Fruit fly (Drosophila melanogaster) whole organism, prepupa: Measurements from ENCODE around the gene Hmt4-20.

Source experiments
- CG8119 ChIP-seq: fragments of 200-800 bp; sonication (Bioruptor generic); IDR thresholded peaks from 3 replicates; pipeline ENCODE4 v1.3.6; 2022; ENCODE audit warnings: missing biosample characterization, missing genetic modification characterization
- Eip93F ChIP-seq: fragments of 200-800 bp; sonication (Bioruptor generic); optimal IDR thresholded peaks from 2 replicates; lab custom pipeline; 2016; ENCODE audit warnings: missing biosample characterization, mild to moderate bottlenecking, missing genetic modification characterization
- Met ChIP-seq: fragments of 200-800 bp; sonication (Bioruptor generic); optimal IDR thresholded peaks from 3 replicates; lab custom pipeline; 2016; ENCODE audit warnings: missing biosample characterization, missing genetic modification characterization
- net ChIP-seq: fragments of 200-800 bp; sonication (Bioruptor generic); optimal IDR thresholded peaks from 3 replicates; lab custom pipeline; 2016; ENCODE audit warnings: missing biosample characterization, missing genetic modification characterization
- ss ChIP-seq, 2 experiments: fragments of 200-800 bp; sonication (Bioruptor generic); optimal IDR thresholded peaks; 2 replicates in 1 of 2; 3 replicates in 1 of 2; lab custom pipeline; 2017 to 2018; ENCODE audit warnings: mild to moderate bottlenecking in 2 of 2, missing biosample characterization in 2 of 2, missing genetic modification characterization in 2 of 2, moderate library complexity in 1 of 2

- no peak for TF ChIP-seq Met
- no peak for TF ChIP-seq Eip93F (GFP tag; lab: Kevin White, UChicago)
- TF ChIP-seq CG8119 (GFP tag; lab: Robert Waterston, UW) = no peak
- no peak for TF ChIP-seq ss (GFP tag; optimal IDR thresholded peaks at IDR 0.05; lab: Kevin White, UChicago)
- TF ChIP-seq net (GFP tag; lab: Kevin White, UChicago) = no peak
Observed at dm6 chrX:694350-694749, 38.5 kb upstream of the Hmt4-20 start.
